Fruit fly (Drosophila melanogaster): Measurements from ENCODE around the gene PolG1.

The PolG1 gene

DNA sequence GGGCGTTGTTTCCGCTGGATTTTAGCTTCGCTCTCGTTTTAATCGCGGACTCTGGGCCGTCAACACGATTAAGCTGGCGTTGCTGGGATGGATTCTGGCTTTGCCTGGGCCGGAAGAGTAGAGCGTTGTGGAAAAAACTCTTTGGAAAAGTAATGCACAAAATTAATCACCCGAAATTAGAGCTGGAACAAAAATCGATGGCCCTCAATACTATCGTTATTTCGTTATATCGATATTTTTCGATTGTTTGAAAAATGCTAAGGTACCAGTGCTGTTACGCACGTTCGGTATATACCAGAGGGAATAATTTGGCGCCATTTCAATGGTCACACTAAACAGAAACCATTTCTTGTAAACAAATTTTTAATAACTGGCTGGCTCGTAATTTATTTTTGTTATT is 2.0 kb upstream of the PolG1 start, which contains the start of the genes Arpc1 and Orc5 (continued):
- TF ChIP-seq pzg (GFP tag; optimal IDR thresholded peaks at IDR 0.05), result peak; percentile 96
- TF ChIP-seq tll (GFP tag; optimal IDR thresholded peaks at IDR 0.05), result no peak
- TF ChIP-seq croc (GFP tag; conservative IDR thresholded peaks at IDR 0.05), result no peak

DNA sequence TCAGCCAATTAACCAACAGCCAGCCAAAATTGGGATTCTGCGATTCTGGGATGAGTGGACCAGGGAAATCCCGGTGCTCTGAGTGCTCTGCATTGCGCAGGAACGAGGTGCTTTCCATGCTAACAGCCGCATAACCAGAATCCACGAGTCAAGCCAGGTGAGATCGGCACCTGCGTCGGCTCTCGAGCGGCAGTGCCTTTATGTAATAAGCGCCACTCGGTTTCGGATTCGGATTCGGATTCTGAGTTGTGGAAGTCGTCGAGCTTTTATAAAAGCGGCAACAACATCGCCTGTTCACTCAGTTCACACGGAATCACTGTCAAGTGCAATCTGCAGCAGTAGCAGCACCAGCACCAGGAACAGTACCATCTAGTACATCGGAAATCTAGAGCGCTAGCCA is 6.6 kb downstream of the PolG1 start, which contains the start of gene b:
Gene b (plus strand): TSS at position 301 of the 400 bp plus-strand sequence.
- TF ChIP-seq CoRest (tag; optimal IDR thresholded peaks at IDR 0.05) (no peak), Ets97D (GFP tag; optimal IDR thresholded peaks at IDR 0.05) (no peak), CG4617 (GFP tag; optimal IDR thresholded peaks at IDR 0.05; ENCODE audit: borderline replicate concordance) (no peak), Doc2 (GFP tag; IDR thresholded peaks at IDR 0.05) (no peak), CG1602 (GFP tag; optimal IDR thresholded peaks at IDR 0.05) (no peak), CG1603 (tag; optimal IDR thresholded peaks at IDR 0.05) (no peak), CHES-1-like (GFP tag; optimal IDR thresholded peaks at IDR 0.05) (no peak), HLH4C (GFP tag; IDR thresholded peaks at IDR 0.05; ENCODE audit: partially characterized antibody) (no peak), CG4730 (GFP tag; IDR thresholded peaks at IDR 0.05) (no peak), CG10274 (GFP tag; optimal IDR thresholded peaks at IDR 0.05) (no peak)

DNA sequence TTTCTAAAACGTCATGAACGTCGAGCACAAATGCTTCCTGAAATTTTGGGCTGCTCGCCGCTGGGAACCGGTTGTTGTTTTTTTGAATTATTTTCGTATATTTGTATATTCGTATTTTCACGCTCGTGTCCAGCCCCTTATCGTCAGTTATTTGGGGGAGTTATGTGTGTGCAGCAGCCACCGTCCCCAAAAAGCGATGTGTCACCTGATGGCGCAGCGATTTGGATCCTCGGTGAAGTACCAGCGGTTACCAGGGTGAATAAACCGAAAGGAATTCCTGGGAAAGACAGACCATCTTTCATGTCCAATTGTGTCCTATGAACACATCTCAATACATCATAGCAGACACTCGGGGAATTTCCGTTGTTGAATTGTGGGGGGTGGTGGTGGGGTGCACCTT is 7.4 kb downstream of the PolG1 start:
- TF ChIP-seq en (GFP tag; optimal IDR thresholded peaks at IDR 0.05), result no peak
- TF ChIP-seq sisA (GFP tag; IDR thresholded peaks at IDR 0.05), result no peak
- 0 out of 2 replicates have a peak, but pooled peaks have one; percentile 20 for TF ChIP-seq crol (GFP tag; IDR thresholded peaks at IDR 0.05)
- TF ChIP-seq CG13287 (GFP tag; IDR thresholded peaks at IDR 0.05; ENCODE audit: partially characterized antibody), result no peak
- TF ChIP-seq CG32772 (GFP tag; IDR thresholded peaks at IDR 0.05), result no peak

DNA sequence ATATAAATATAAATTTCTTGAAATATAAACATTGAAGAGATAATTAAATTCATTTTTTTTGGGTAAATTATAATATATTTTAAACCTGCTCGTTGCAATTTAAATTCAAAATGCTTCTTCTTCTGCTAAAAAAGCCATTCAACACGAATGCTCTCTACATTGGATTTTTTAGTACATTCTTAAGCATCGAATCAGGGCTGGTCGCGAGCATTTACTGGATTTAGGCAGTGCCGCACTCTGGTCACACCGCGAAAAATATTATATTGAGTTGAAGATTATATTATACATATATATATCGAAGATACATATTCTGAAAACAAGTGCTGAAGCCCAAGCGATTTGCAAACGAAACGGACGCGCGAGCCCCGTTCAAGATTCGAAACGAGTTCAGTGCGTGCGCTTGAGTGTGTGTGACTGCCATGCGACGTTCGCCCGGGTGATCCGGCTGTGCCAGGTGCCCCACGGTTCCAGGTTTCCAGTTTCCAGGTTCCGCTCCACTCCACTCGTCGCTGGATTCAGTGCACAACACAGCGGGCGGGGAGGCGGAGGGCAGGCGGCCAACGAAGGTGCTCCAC is 13.9 kb downstream of the PolG1 start, which contains the start of gene Sos:
Gene Sos (plus strand): TSS at position 213 of the 575 bp plus-strand sequence.
- peak; percentile 60 for TF ChIP-seq CG14710 (tag; optimal IDR thresholded peaks at IDR 0.05)
- no peak for TF ChIP-seq CG31224 (GFP tag; IDR thresholded peaks at IDR 0.05)
- no peak for TF ChIP-seq sr (GFP tag; IDR thresholded peaks at IDR 0.05)
- peak; percentile 41; the same call in 2 of the 3 replicates for TF ChIP-seq row (GFP tag; IDR thresholded peaks at IDR 0.05)
- no peak for TF ChIP-seq wdn (GFP tag; IDR thresholded peaks at IDR 0.05)
- no peak for TF ChIP-seq cad (GFP tag; optimal IDR thresholded peaks at IDR 0.05)
- TF ChIP-seq stwl (tag; optimal IDR thresholded peaks at IDR 0.05), result peak; percentile 79
- TF ChIP-seq pum (GFP tag; optimal IDR thresholded peaks at IDR 0.05), result no peak
- TF ChIP-seq BEAF-32 (GFP tag; optimal IDR thresholded peaks at IDR 0.05), result peak; percentile 56
- TF ChIP-seq ham (GFP tag; IDR thresholded peaks at IDR 0.05), result no peak
- TF ChIP-seq Hey (tag; optimal IDR thresholded peaks at IDR 0.05), result no peak
- TF ChIP-seq CG14965 (GFP tag; optimal IDR thresholded peaks at IDR 0.05; ENCODE audit: borderline replicate concordance), result no peak
- TF ChIP-seq CG17912 (GFP tag; optimal IDR thresholded peaks at IDR 0.05), result peak; percentile 53
- no peak for TF ChIP-seq CG3163 (GFP tag; optimal IDR thresholded peaks at IDR 0.05)
- TF ChIP-seq CG6254 (GFP tag; optimal IDR thresholded peaks at IDR 0.05), result no peak
- no peak for TF ChIP-seq CG8924 (tag; optimal IDR thresholded peaks at IDR 0.05)
- TF ChIP-seq hbn (GFP tag; IDR thresholded peaks at IDR 0.05; ENCODE audit: partially characterized antibody), result no peak
- no peak for TF ChIP-seq CG43689 (GFP tag; IDR thresholded peaks at IDR 0.05)
- TF ChIP-seq cwo (GFP tag; optimal IDR thresholded peaks at IDR 0.05), result no peak
- peak; percentile 96 for TF ChIP-seq pzg (GFP tag; optimal IDR thresholded peaks at IDR 0.05)
- no peak for TF ChIP-seq CG33557 (GFP tag; optimal IDR thresholded peaks at IDR 0.05)
- TF ChIP-seq Dp (GFP tag; optimal IDR thresholded peaks at IDR 0.05), result peak; percentile 94
- TF ChIP-seq BtbVII (GFP tag; optimal IDR thresholded peaks at IDR 0.05), result no peak
- no peak for TF ChIP-seq CG17612 (GFP tag; IDR thresholded peaks at IDR 0.05)
- TF ChIP-seq CG13296 (GFP tag; optimal IDR thresholded peaks at IDR 0.05), result no peak
- TF ChIP-seq CG15696 (tag; optimal IDR thresholded peaks at IDR 0.05), result no peak
- TF ChIP-seq shn (GFP tag; optimal IDR thresholded peaks at IDR 0.05), result no peak
- peak; percentile 17; the same call in 1 of the 2 replicates for TF ChIP-seq amos (GFP tag; IDR thresholded peaks at IDR 0.05; ENCODE audit: partially characterized antibody)

Measured in whole organism, embryonic.